Worm (Caenorhabditis elegans): ENCODE results near the gene let-70.
A peak's percentile ranks its signal among the peaks of the same experiment; 100 is the strongest.

Gene let-70

DNA sequence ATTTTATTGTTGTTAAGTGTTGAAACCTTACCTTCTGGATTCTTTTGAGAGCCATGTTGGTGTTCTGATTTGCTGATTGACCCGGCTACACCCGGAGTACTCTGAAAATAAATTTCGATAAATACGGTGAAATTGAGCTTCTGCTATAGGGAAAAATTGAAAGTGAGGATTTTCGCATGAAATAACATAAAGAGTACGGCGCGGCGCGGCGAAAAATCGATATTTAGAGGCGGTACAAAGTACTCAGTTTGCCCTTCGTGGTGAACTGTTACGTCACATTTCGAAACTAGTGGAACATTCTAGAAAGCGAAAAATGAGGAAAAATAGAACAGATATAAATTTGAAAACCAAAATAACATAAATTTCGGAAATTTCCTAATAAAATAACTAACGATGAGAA is at the start of gene let-70:
TSS of gene let-70 (minus strand) at position 101 of the 400 bp plus-strand sequence.
- TF ChIP-seq egl-43 (GFP tag; IDR thresholded peaks at IDR 0.05) (0 out of 2 replicates have a peak, but pooled peaks have one; percentile 30), pha-4 (GFP tag; IDR thresholded peaks at IDR 0.05) (0 out of 2 replicates have a peak, but pooled peaks have one; percentile 2), pha-4 (tag; optimal IDR thresholded peaks at IDR 0.05) (no peak), vab-7 (GFP tag; IDR thresholded peaks at IDR 0.05) (no peak), arid-1 (GFP tag; conservative IDR thresholded peaks at IDR 0.05) (0 out of 2 replicates have a peak, but pooled peaks have one; percentile 20), aha-1 (tag) (peak; percentile 90), ceh-28 (tag; optimal IDR thresholded peaks at IDR 0.05) (peak; percentile 18), R02D3.7 (tag; optimal IDR thresholded peaks at IDR 0.05) (no peak), zip-2 (tag; optimal IDR thresholded peaks at IDR 0.05) (peak; percentile 10), ces-1 (GFP tag; optimal IDR thresholded peaks at IDR 0.05) (no peak), jun-1 (tag; optimal IDR thresholded peaks at IDR 0.05) (no peak), ZK337.2 (GFP tag; IDR thresholded peaks at IDR 0.05) (no peak), lin-39 (tag; optimal IDR thresholded peaks at IDR 0.05) (no peak), hlh-30 (tag; optimal IDR thresholded peaks at IDR 0.05; ENCODE audit: insufficient read depth) (no peak), mdt-29 (GFP tag; IDR thresholded peaks at IDR 0.05) (0 out of 2 replicates have a peak, but pooled peaks have one; percentile 5)

DNA sequence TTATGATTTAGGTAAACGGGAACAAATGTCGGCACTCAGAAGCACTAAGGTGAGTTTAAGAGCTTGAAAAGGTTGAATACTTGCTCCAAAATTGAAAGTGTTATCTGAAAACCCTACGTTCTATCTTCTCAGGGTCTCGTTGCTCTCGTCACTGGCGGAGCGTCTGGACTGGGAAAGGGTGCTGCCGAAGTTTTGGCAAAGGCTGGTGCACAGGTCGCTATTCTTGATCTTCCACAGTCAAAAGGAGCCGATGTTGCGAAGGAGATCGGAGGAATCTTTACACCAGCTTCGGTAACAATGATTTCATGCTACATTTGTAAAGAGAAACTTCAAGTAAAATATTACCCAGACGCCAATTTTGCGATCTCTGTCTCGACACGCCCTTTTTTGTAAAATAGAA is 49.2 kb upstream of the let-70 start, which contains the start of gene ard-1:
TSS of gene ard-1 (plus strand) at position 12 of the 400 bp plus-strand sequence.
- no peak for TF ChIP-seq dpl-1 (GFP tag; optimal IDR thresholded peaks at IDR 0.05)
- peak; percentile 10; the same call in 1 of the 2 replicates for TF ChIP-seq ctbp-1 (GFP tag; IDR thresholded peaks at IDR 0.05)

DNA sequence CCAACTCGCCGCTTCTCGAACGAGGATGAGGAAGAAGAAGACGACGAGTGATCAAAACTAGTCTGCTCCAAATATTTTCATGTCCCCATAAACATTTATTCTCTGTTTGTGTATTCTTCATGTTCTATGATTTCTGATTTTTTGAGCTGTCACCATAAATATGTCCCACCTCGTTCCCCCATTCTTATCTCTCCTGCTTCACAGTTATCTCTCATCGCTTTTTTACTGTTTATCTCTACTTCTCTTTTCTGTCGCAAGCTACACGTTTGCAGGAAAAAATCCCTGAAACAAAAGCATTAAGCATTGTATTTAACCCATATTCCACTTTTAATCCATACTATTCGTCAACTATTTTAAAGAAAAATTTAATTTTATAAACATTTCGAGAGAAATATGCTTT is 48.7 kb upstream of the let-70 start:
- no peak for TF ChIP-seq lin-38 (GFP tag; IDR thresholded peaks at IDR 0.05)
- TF ChIP-seq nhr-77 (tag; optimal IDR thresholded peaks at IDR 0.05): peak; percentile 32
- peak; percentile 69 for TF ChIP-seq dve-1 (tag; optimal IDR thresholded peaks at IDR 0.05; ENCODE audit: insufficient read depth)
- peak; percentile 20 for TF ChIP-seq nhr-28 (tag; optimal IDR thresholded peaks at IDR 0.05)
- TF ChIP-seq lsy-2 (tag; optimal IDR thresholded peaks at IDR 0.05): peak in 1 of 2 experiments; percentile 12
- peak; percentile 47 for TF ChIP-seq mep-1 (tag; optimal IDR thresholded peaks at IDR 0.05)
- TF ChIP-seq jun-1 (tag; optimal IDR thresholded peaks at IDR 0.05): no peak
- TF ChIP-seq daf-16 (GFP tag; optimal IDR thresholded peaks at IDR 0.05): no peak
- peak; percentile 83 for TF ChIP-seq daf-16 (tag; optimal IDR thresholded peaks at IDR 0.05)

DNA sequence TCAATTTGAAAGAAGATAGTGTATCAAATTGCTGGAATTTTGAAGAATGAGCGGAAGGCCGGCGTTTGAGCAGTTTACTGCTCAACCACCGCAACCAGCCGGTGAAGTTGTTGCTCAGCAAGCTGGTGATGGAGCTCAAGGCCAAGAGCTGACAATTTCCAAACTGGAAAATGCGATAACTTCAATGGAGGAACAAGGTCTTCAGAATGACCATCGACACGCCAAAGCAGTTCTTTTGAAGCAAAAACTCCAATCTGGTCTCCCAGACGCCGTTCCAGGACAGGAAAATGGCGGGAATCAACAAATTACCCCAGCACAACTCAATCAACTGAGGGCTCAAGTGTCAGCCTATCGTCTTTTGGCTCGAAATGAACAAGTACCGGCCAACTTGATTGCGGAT is 44.0 kb upstream of the let-70 start:
- TF ChIP-seq ceh-32 (tag; optimal IDR thresholded peaks at IDR 0.05; ENCODE audit: poor library complexity): no peak
- peak in 1 of 2 experiments; percentile 92 for TF ChIP-seq unc-62 (GFP tag; optimal IDR thresholded peaks at IDR 0.05 in 1 of 2)
- no peak for TF ChIP-seq unc-62 (tag; optimal IDR thresholded peaks at IDR 0.05)
- 0 out of 2 replicates have a peak, but pooled peaks have one; percentile 6 for TF ChIP-seq set-16 (GFP tag; IDR thresholded peaks at IDR 0.05)

ce11 chrIV:11126004-11126027 is 43.8 kb upstream of the let-70 start, which contains the start of gene swsn-4:
TSS of gene swsn-4 (plus strand) at chrIV:11126024.
- TF ChIP-seq D1046.2 (GFP tag; IDR thresholded peaks at IDR 0.05): no peak
- TF ChIP-seq zag-1 (tag; optimal IDR thresholded peaks at IDR 0.05): no peak
- TF ChIP-seq saeg-2 (GFP tag; IDR thresholded peaks at IDR 0.05): no peak
- no peak for TF ChIP-seq snpc-1.2 (GFP tag; IDR thresholded peaks at IDR 0.05)
- no peak for TF ChIP-seq aha-1 (tag)
- no peak for TF ChIP-seq egl-43 (GFP tag; IDR thresholded peaks at IDR 0.05)
- no peak for TF ChIP-seq daf-19 (GFP tag; conservative IDR thresholded peaks at IDR 0.05)
- TF ChIP-seq set-16 (GFP tag; IDR thresholded peaks at IDR 0.05): no peak
- TF ChIP-seq lim-7 (GFP tag; IDR thresholded peaks at IDR 0.05): no peak
- no peak for TF ChIP-seq T26A8.4 (GFP tag; IDR thresholded peaks at IDR 0.05)
- TF ChIP-seq hlh-30 (tag; optimal IDR thresholded peaks at IDR 0.05; ENCODE audit: insufficient read depth): no peak
- TF ChIP-seq hlh-11 (tag; optimal IDR thresholded peaks at IDR 0.05): no peak
- TF ChIP-seq spr-3 (GFP tag; optimal IDR thresholded peaks at IDR 0.05): no peak
- TF ChIP-seq F44E2.7 (GFP tag; IDR thresholded peaks at IDR 0.05): no peak

Data from whole organism, L4 larva.